Worm (Caenorhabditis elegans) whole organism, L2 larva: Measurements from ENCODE around the gene srw-48.

Experiments
- ceh-82 ChIP-seq: fragments of 150-350 bp; optimal IDR thresholded peaks from 2 replicates; lab custom pipeline; 2014; ENCODE audit warnings: missing biosample characterization, missing genetic modification characterization
- nhr-237 ChIP-seq: fragments of 150-350 bp; optimal IDR thresholded peaks from 2 replicates; lab custom pipeline; 2014; ENCODE audit warnings: missing biosample characterization, missing genetic modification characterization

DNA sequence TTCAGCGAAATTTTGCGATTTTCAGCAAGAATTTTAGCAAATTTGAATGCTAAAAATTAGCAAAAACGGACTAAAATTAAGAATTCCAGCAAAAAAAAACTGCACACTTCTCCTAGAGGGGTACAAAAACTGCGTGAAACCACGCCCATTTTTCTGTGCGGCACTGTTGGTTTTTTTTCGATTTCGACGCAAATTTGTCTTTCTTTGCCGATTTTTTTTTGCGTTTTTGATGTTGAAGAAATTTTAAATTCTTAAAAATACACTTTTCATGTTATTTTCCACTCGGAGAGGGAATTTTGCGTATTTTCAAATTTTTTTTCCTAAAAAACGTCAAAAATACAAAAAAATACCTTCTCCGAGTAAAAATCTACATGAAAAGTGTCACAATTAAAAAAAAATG is 16.8 kb upstream of the srw-48 start, which contains the start of gene syp-1:
- no peak for TF ChIP-seq nhr-237 (tag; lab: Kevin White, UChicago)
- no peak for TF ChIP-seq ceh-82 (tag; lab: Kevin White, UChicago)
